Worm (Caenorhabditis elegans): Measurements from ENCODE around the gene ugt-33.

The ugt-33 gene

DNA sequence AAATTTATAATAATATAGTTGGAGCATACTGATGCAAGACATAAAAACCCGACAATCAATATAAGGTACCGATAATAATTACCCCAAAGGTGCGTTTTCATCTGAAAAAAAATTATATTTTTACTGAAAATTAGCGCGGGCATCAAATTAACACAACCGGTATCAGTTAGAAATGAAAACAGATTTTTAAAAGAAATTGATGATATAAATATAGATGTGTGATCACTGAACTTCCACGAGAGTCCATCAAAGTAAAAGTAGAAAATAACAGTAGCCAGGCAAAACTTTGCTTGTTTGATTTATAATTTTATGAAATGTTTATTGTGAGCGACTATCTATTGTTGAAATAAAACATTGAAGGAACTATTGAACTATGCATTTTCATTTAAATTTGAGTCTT, 8.1 kb downstream of the ugt-33 start, which contains the start of gene C35A5.3:
Gene C35A5.3 (minus strand): TSS at position 101 of the 400 bp plus-strand sequence.
- no peak for TF ChIP-seq ceh-43 (GFP tag; optimal IDR thresholded peaks at IDR 0.05)
- TF ChIP-seq pha-4 (tag; optimal IDR thresholded peaks at IDR 0.05): no peak
- TF ChIP-seq nhr-2 (tag; optimal IDR thresholded peaks at IDR 0.05): no peak
- no peak for TF ChIP-seq tbx-8 (GFP tag; optimal IDR thresholded peaks at IDR 0.05)
- TF ChIP-seq mls-2 (tag; optimal IDR thresholded peaks at IDR 0.05): no peak
- no peak for TF ChIP-seq nhr-237 (tag; optimal IDR thresholded peaks at IDR 0.05)
- no peak for TF ChIP-seq M03D4.4 (tag; optimal IDR thresholded peaks at IDR 0.05)
- no peak for TF ChIP-seq ces-1 (GFP tag; optimal IDR thresholded peaks at IDR 0.05)
- no peak for TF ChIP-seq ceh-83 (GFP tag; optimal IDR thresholded peaks at IDR 0.05)

DNA sequence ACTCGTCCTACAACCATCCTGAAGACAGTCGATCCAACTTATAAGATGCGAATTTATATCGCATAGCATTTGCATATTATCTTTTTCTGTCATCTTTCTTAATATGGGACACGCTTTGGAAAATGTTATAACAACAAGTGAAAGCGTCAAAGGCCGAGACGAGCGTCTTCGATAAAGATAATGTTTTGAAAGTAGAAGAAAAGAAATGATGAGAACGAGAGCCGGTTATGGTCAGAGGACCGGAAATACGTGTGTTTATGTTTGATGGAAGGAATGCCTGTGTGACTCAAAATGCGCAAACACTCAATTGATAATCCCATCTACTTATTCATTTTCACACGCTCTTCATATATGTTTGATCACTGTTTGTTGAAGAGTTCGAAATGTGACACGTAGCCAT, 9.8 kb downstream of the ugt-33 start, which contains the start of gene C35A5.11:
Gene C35A5.11 (minus strand): TSS at position 101 of the 400 bp plus-strand sequence.
- no peak for TF ChIP-seq elt-3 (tag; optimal IDR thresholded peaks at IDR 0.05)
- TF ChIP-seq ceh-43 (GFP tag; optimal IDR thresholded peaks at IDR 0.05): no peak
- TF ChIP-seq nhr-76 (tag; optimal IDR thresholded peaks at IDR 0.05): no peak
- no peak for TF ChIP-seq ham-2 (GFP tag; optimal IDR thresholded peaks at IDR 0.05)
- no peak for TF ChIP-seq ztf-11 (tag; optimal IDR thresholded peaks at IDR 0.05)
- TF ChIP-seq nhr-12 (tag; optimal IDR thresholded peaks at IDR 0.05): no peak
- no peak for TF ChIP-seq cnd-1 (tag; optimal IDR thresholded peaks at IDR 0.05)
- TF ChIP-seq sptf-1 (tag; optimal IDR thresholded peaks at IDR 0.05): no peak
- TF ChIP-seq pha-4 (tag; optimal IDR thresholded peaks at IDR 0.05): no peak
- no peak for TF ChIP-seq lin-13 (tag; optimal IDR thresholded peaks at IDR 0.05)
- no peak for TF ChIP-seq elt-1 (tag; optimal IDR thresholded peaks at IDR 0.05; ENCODE audit: borderline replicate concordance, insufficient read depth)
- TF ChIP-seq unc-62 (GFP tag; optimal IDR thresholded peaks at IDR 0.05): no peak
- no peak for TF ChIP-seq ceh-83 (GFP tag; optimal IDR thresholded peaks at IDR 0.05)
- TF ChIP-seq mls-2 (tag; optimal IDR thresholded peaks at IDR 0.05): no peak
- TF ChIP-seq mep-1 (tag; optimal IDR thresholded peaks at IDR 0.05): no peak
- no peak for TF ChIP-seq lin-32 (GFP tag; optimal IDR thresholded peaks at IDR 0.05)
- TF ChIP-seq unc-120 (tag; optimal IDR thresholded peaks at IDR 0.05; ENCODE audit: poor library complexity, severe bottlenecking): no peak
- no peak for TF ChIP-seq nhr-237 (tag; optimal IDR thresholded peaks at IDR 0.05)

DNA sequence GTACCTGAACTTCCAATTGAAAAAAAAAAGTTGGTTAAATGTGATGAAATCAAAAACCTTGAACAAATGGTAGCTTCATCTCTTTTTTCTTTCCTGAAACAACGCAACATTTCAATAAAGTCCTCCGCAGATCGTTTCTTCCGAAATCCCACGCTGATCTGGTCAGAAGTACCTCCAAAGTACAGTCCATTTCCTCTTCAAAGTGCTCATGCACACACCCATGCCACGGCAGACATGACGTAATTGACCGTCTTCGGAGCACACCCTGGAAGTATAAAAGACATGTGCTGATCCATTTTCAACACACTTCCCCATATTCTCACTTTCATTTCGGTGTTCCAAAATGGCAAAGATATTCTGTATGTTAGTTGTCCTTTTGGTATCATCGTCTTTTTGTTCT, 10.7 kb downstream of the ugt-33 start, which contains the start of gene C35A5.10:
Gene C35A5.10 (plus strand): TSS at position 301 of the 400 bp plus-strand sequence.
- TF ChIP-seq nhr-237 (tag; optimal IDR thresholded peaks at IDR 0.05): no peak
- TF ChIP-seq nhr-12 (tag; optimal IDR thresholded peaks at IDR 0.05): no peak
- TF ChIP-seq ztf-11 (tag; optimal IDR thresholded peaks at IDR 0.05): no peak
- no peak for TF ChIP-seq bed-3 (GFP tag; optimal IDR thresholded peaks at IDR 0.05)
- TF ChIP-seq drap-1 (GFP tag; optimal IDR thresholded peaks at IDR 0.05): no peak
- TF ChIP-seq zip-8 (tag; optimal IDR thresholded peaks at IDR 0.05): no peak
- no peak for TF ChIP-seq unc-120 (tag; optimal IDR thresholded peaks at IDR 0.05; ENCODE audit: poor library complexity, severe bottlenecking)
- no peak for TF ChIP-seq elt-1 (tag; optimal IDR thresholded peaks at IDR 0.05; ENCODE audit: borderline replicate concordance, insufficient read depth)
- no peak for TF ChIP-seq nhr-28 (tag; optimal IDR thresholded peaks at IDR 0.05)
- TF ChIP-seq lin-13 (tag; optimal IDR thresholded peaks at IDR 0.05): no peak
- TF ChIP-seq ceh-83 (GFP tag; optimal IDR thresholded peaks at IDR 0.05): no peak
- no peak for TF ChIP-seq sem-2 (GFP tag; optimal IDR thresholded peaks at IDR 0.05)
- TF ChIP-seq ceh-39 (tag; optimal IDR thresholded peaks at IDR 0.05): no peak
- TF ChIP-seq unc-39 (tag; optimal IDR thresholded peaks at IDR 0.05): no peak
- TF ChIP-seq nhr-76 (tag; optimal IDR thresholded peaks at IDR 0.05): no peak
- TF ChIP-seq elt-3 (tag; optimal IDR thresholded peaks at IDR 0.05): no peak
- no peak for TF ChIP-seq ces-1 (GFP tag; optimal IDR thresholded peaks at IDR 0.05)
- no peak for TF ChIP-seq ceh-43 (GFP tag; optimal IDR thresholded peaks at IDR 0.05)

DNA sequence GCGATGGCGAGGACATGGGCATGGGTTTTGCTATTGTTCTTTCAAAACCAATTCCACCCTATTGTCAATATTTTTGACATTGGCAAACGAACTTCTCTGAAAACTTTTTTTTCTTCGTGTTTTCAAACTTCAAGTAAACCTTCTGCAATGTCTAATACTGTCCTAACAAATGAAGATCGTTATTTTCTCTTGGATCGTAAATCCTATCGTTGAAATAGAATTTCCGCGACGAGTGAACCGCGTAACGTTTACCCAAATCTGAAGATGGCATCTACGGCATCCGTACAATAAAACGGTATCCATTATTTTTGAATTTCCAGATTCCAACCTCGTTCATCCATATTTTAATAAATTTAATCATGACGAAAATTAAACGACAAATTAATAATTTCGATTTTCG, 12.3 kb downstream of the ugt-33 start, which contains the start of gene C35A5.5:
Gene C35A5.5 (plus strand): TSS at position 301 of the 400 bp plus-strand sequence.
- TF ChIP-seq flh-1 (GFP tag; optimal IDR thresholded peaks at IDR 0.05): no peak
- no peak for TF ChIP-seq drap-1 (GFP tag; optimal IDR thresholded peaks at IDR 0.05)
- no peak for TF ChIP-seq hlh-1 (tag; optimal IDR thresholded peaks at IDR 0.05)
- TF ChIP-seq ham-2 (GFP tag; optimal IDR thresholded peaks at IDR 0.05): no peak
- TF ChIP-seq mab-5 (tag; optimal IDR thresholded peaks at IDR 0.05): no peak
- TF ChIP-seq sptf-1 (tag; optimal IDR thresholded peaks at IDR 0.05): no peak
- TF ChIP-seq ceh-83 (GFP tag; optimal IDR thresholded peaks at IDR 0.05): no peak
- TF ChIP-seq ces-1 (GFP tag; optimal IDR thresholded peaks at IDR 0.05): no peak
- no peak for TF ChIP-seq nhr-12 (tag; optimal IDR thresholded peaks at IDR 0.05)
- TF ChIP-seq lin-32 (GFP tag; optimal IDR thresholded peaks at IDR 0.05): no peak
- TF ChIP-seq lin-13 (tag; optimal IDR thresholded peaks at IDR 0.05): no peak
- no peak for TF ChIP-seq sem-2 (GFP tag; optimal IDR thresholded peaks at IDR 0.05)
- no peak for TF ChIP-seq nhr-237 (tag; optimal IDR thresholded peaks at IDR 0.05)
- TF ChIP-seq unc-39 (tag; optimal IDR thresholded peaks at IDR 0.05): no peak

Measured in whole organism, mixed stage, embryonic.